Worm (Caenorhabditis elegans) whole organism, L3 larva: Measurements from ENCODE around the gene mthf-1.

Experiments
- ama-1 ChIP-seq: fragments of 150-350 bp; optimal IDR thresholded peaks from 2 replicates; lab custom pipeline; 2018
- ceh-82 ChIP-seq: fragments of 150-350 bp; optimal IDR thresholded peaks from 2 replicates; lab custom pipeline; 2014; ENCODE audit warnings: missing biosample characterization, missing genetic modification characterization
- lin-39 ChIP-seq: fragments of 150-350 bp; optimal IDR thresholded peaks from 2 replicates; lab custom pipeline; 2018; ENCODE audit warnings: missing biosample characterization, missing genetic modification reagents, missing genetic modification characterization
- mdl-1 ChIP-seq: fragments of 150-350 bp; optimal IDR thresholded peaks from 2 replicates; lab custom pipeline; 2014; ENCODE audit warnings: missing biosample characterization, missing genetic modification characterization
- nhr-11 ChIP-seq: fragments of 150-350 bp; optimal IDR thresholded peaks from 2 replicates; lab custom pipeline; 2014; ENCODE audit warnings: missing biosample characterization, missing genetic modification characterization
- nhr-25 ChIP-seq: sonication (generic microtip); optimal IDR thresholded peaks from 2 replicates; lab custom pipeline; 2017; ENCODE audit warnings: missing biosample characterization, missing genetic modification characterization
- nhr-77 ChIP-seq: fragments of 150-350 bp; optimal IDR thresholded peaks from 2 replicates; lab custom pipeline; 2014; ENCODE audit warnings: missing biosample characterization, missing genetic modification characterization
- skn-1 ChIP-seq: fragments of 150-350 bp; optimal IDR thresholded peaks from 2 replicates; lab custom pipeline; 2014; ENCODE audit warnings: missing biosample characterization, missing genetic modification characterization
- unc-62 ChIP-seq: fragments of 150-350 bp; sonication (generic microtip); optimal IDR thresholded peaks from 4 replicates; lab custom pipeline; 2014; ENCODE audit warnings: missing biosample characterization, missing genetic modification reagents, missing genetic modification characterization

- TF ChIP-seq ceh-82 (tag; lab: Kevin White, UChicago): no peak
- TF ChIP-seq unc-62: no peak
- no peak for TF ChIP-seq mdl-1 (tag; lab: Kevin White, UChicago)
- no peak for TF ChIP-seq nhr-11
- no peak for TF ChIP-seq nhr-77 (tag; lab: Kevin White, UChicago)
- no peak for TF ChIP-seq lin-39 (tag; lab: Kevin White, UChicago)
- TF ChIP-seq nhr-25 (tag; lab: Kevin White, UChicago): no peak
- TF ChIP-seq ama-1 (lab: Kevin White, UChicago): no peak
- no peak for TF ChIP-seq skn-1 (tag; lab: Kevin White, UChicago)
These were observed 38.6 kb upstream of the mthf-1 start, which contains the start of gene cki-2 for ce11 chrII:7816163-7816776.
